Worm (Caenorhabditis elegans) whole organism, L1 larva: ENCODE results near the gene R09E10.1.

Experiments used
- ceh-82 ChIP-seq, 3 experiments: fragments of 150-350 bp in 1 of 3; sonication (generic microtip) in 2 of 3; optimal IDR thresholded peaks; 2 replicates each; lab custom pipeline; 2014 to 2017; ENCODE audit warnings: missing biosample characterization in 3 of 3, missing genetic modification characterization in 3 of 3
- lsy-2 ChIP-seq, 2 experiments: fragments of 150-350 bp; optimal IDR thresholded peaks; 2 replicates each; lab custom pipeline; 2014; ENCODE audit warnings: missing biosample characterization in 2 of 2, missing genetic modification characterization in 2 of 2
- skn-1 ChIP-seq: fragments of 150-350 bp; optimal IDR thresholded peaks from 2 replicates; lab custom pipeline; 2014; ENCODE audit warnings: missing biosample characterization, missing genetic modification characterization
- zag-1 ChIP-seq: fragments of 150-350 bp; optimal IDR thresholded peaks from 2 replicates; lab custom pipeline; 2014; ENCODE audit warnings: missing biosample characterization, missing genetic modification characterization

DNA sequence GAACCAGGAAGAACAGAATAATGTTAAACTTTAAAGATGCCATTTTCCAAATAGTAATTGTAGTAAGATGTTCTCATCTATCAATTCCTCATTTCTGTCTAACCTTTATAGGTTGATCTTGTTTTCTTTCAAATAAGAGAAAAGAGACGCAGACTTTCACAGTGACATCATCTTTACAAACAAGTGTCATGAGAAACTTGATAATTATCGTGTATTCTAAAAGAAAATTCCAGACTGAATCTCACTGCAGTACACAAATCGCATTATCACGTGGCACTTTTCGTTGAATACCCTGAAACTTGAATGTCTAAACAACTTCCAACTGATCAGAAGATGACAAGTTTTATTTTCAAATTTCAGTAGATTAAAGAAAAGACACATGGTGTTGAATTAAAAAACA is 27.5 kb downstream of the R09E10.1 start, which contains the start of gene R09E10.13:
- TF ChIP-seq skn-1 (tag; lab: Kevin White, UChicago) (no peak), ceh-82 (tag; optimal IDR thresholded peaks at IDR 0.05; lab: Kevin White, UChicago) (no peak), lsy-2 (tag; optimal IDR thresholded peaks at IDR 0.05; lab: Kevin White, UChicago) (no peak), zag-1 (tag; lab: Kevin White, UChicago) (no peak)
